Fruit fly (Drosophila melanogaster) whole organism: Measurements from ENCODE around the gene CG31097.

Experiments
- EcR ChIP-seq, 2 experiments: fragments of >200 bp; optimal IDR thresholded peaks; 2 replicates each; lab custom pipeline; 2017; ENCODE audit warnings: missing biosample characterization in 2 of 2, missing genetic modification characterization in 2 of 2, missing genetic modification reagents in 2 of 2
- pan ChIP-seq: fragments of >200 bp; optimal IDR thresholded peaks from 2 replicates; lab custom pipeline; 2017
- usp ChIP-seq: fragments of >200 bp; optimal IDR thresholded peaks from 2 replicates; lab custom pipeline; 2017; ENCODE audit warnings: missing biosample characterization, missing genetic modification characterization, mixed read lengths

dm6 chr3R:25295320-25296020, 2.1 kb downstream of the CG31097 start, which contains the start of gene CG31102:
- TF ChIP-seq usp (no peak), EcR (GFP tag; optimal IDR thresholded peaks at IDR 0.05; lab: Kevin White, UChicago) (no peak), pan (no peak)
